Worm (Caenorhabditis elegans) whole organism, young adult: Measurements from ENCODE around the gene srx-114.

Source experiments
- B0261.1 ChIP-seq: sonication (generic microtip); optimal IDR thresholded peaks from 2 replicates; lab custom pipeline; 2016; ENCODE audit warnings: mild to moderate bottlenecking, missing genetic modification characterization, moderate library complexity, missing compliant biosample characterization
- aptf-2 ChIP-seq: fragments of 200-800 bp; sonication (Bioruptor generic); conservative IDR thresholded peaks from 2 replicates; pipeline ENCODE4 v1.3.6; 2022; ENCODE audit warnings: missing genetic modification reagents, missing genetic modification characterization, missing compliant biosample characterization
- athp-1 ChIP-seq: sonication (generic microtip); optimal IDR thresholded peaks from 2 replicates; lab custom pipeline; 2017; ENCODE audit warnings: mild to moderate bottlenecking, missing genetic modification characterization, missing compliant biosample characterization
- attf-6 ChIP-seq: fragments of 200-800 bp; sonication (Bioruptor generic); IDR thresholded peaks from 2 replicates; pipeline ENCODE4 v1.3.6; 2022; ENCODE audit warnings: missing genetic modification reagents, missing genetic modification characterization, missing compliant biosample characterization
- bed-2 ChIP-seq: fragments of 200-800 bp; sonication (Bioruptor generic); IDR thresholded peaks from 2 replicates; pipeline ENCODE4 v1.3.6; 2022; ENCODE audit warnings: missing genetic modification reagents, missing genetic modification characterization, missing compliant biosample characterization
- dpff-1 ChIP-seq: sonication (generic microtip); optimal IDR thresholded peaks from 2 replicates; lab custom pipeline; 2017; ENCODE audit warnings: mild to moderate bottlenecking, missing genetic modification characterization, missing compliant biosample characterization
- let-526 ChIP-seq: fragments of 200-800 bp; sonication (Bioruptor generic); IDR thresholded peaks from 2 replicates; pipeline ENCODE4 v1.3.6; 2022; ENCODE audit warnings: missing genetic modification reagents, missing genetic modification characterization, missing compliant biosample characterization
- pha-4 ChIP-seq: fragments of 150-350 bp; sonication (generic microtip); optimal IDR thresholded peaks from 2 replicates; lab custom pipeline; 2014; ENCODE audit warnings: missing biosample characterization, missing genetic modification reagents, missing genetic modification characterization

ce11 chrII:5451278-5451677 is 18.3 kb upstream of the srx-114 start:
- TF ChIP-seq bed-2 (GFP tag; lab: Robert Waterston, UW) (no peak), aptf-2 (GFP tag; lab: Robert Waterston, UW) (no peak), let-526 (GFP tag; lab: Robert Waterston, UW) (no peak), dpff-1 (tag; lab: Kevin White, UChicago) (no peak), pha-4 (tag; lab: Kevin White, UChicago) (no peak), B0261.1 (tag; lab: Kevin White, UChicago) (no peak), attf-6 (GFP tag; lab: Robert Waterston, UW) (no peak), athp-1 (tag; lab: Kevin White, UChicago) (no peak)
